Fruit fly (Drosophila melanogaster): ENCODE data around the gene Srp68.
A peak's percentile ranks its signal among the peaks of the same experiment; 100 is the strongest.

Gene Srp68

dm6 chr3L:8974478-8975477 lies at the start of gene Srp68, which contains the start of gene pix (continued):
- peak; percentile 88 for TF ChIP-seq CG16813 (GFP tag; IDR thresholded peaks at IDR 0.05; ENCODE audit: partially characterized antibody)
- peak; percentile 54; the same call in 1 of the 2 replicates for TF ChIP-seq CG7372 (GFP tag; IDR thresholded peaks at IDR 0.05)
- TF ChIP-seq sd (tag; optimal IDR thresholded peaks at IDR 0.05): no peak
- TF ChIP-seq CG33213 (GFP tag; optimal IDR thresholded peaks at IDR 0.05): peak; percentile 9
- no peak for TF ChIP-seq CG17802 (tag; optimal IDR thresholded peaks at IDR 0.05)
- TF ChIP-seq HLH54F (GFP tag; optimal IDR thresholded peaks at IDR 0.05): peak; percentile 62
- TF ChIP-seq CG8765 (GFP tag; IDR thresholded peaks at IDR 0.05): no peak
- peak; percentile 65; the same call in 1 of the 2 replicates for TF ChIP-seq slbo (GFP tag; IDR thresholded peaks at IDR 0.05)
- TF ChIP-seq Bgb (GFP tag; IDR thresholded peaks at IDR 0.05; ENCODE audit: partially characterized antibody): peak; percentile 47; the same call in 1 of the 2 replicates
- TF ChIP-seq CG9932 (GFP tag; IDR thresholded peaks at IDR 0.05): peak; percentile 77
- peak; percentile 81 for TF ChIP-seq CG10543 (GFP tag; optimal IDR thresholded peaks at IDR 0.05)
- peak; percentile 43 for TF ChIP-seq fd3F (GFP tag; optimal IDR thresholded peaks at IDR 0.05)
- TF ChIP-seq CG9437 (GFP tag; optimal IDR thresholded peaks at IDR 0.05): peak; percentile 62
- no peak for TF ChIP-seq Optix (GFP tag; IDR thresholded peaks at IDR 0.05)
- peak; percentile 31 for TF ChIP-seq CG3407 (GFP tag; optimal IDR thresholded peaks at IDR 0.05)
- peak; percentile 45 for TF ChIP-seq pzg (GFP tag; optimal IDR thresholded peaks at IDR 0.05)
- peak; percentile 59 for TF ChIP-seq chn (GFP tag; optimal IDR thresholded peaks at IDR 0.05)
- TF ChIP-seq Xbp1 (GFP tag; optimal IDR thresholded peaks at IDR 0.05): peak; percentile 72
- TF ChIP-seq CG14014 (GFP tag; IDR thresholded peaks at IDR 0.05): no peak; the same call in 1 of the 2 replicates
- 0 out of 2 replicates have a peak, but pooled peaks have one; percentile 14 for TF ChIP-seq CG32772 (GFP tag; IDR thresholded peaks at IDR 0.05)
- peak; percentile 37; the same call in 1 of the 2 replicates for TF ChIP-seq CG10366 (GFP tag; IDR thresholded peaks at IDR 0.05)
- TF ChIP-seq hb (GFP tag; IDR thresholded peaks at IDR 0.05; ENCODE audit: partially characterized antibody): peak; percentile 65
- peak; percentile 15 for TF ChIP-seq Six4 (GFP tag; optimal IDR thresholded peaks at IDR 0.05)
- TF ChIP-seq CG14710 (tag; optimal IDR thresholded peaks at IDR 0.05): peak; percentile 87
- TF ChIP-seq Eip74EF (GFP tag; optimal IDR thresholded peaks at IDR 0.05): no peak
- TF ChIP-seq Tbp (GFP tag; optimal IDR thresholded peaks at IDR 0.05): no peak
- no peak for TF ChIP-seq CG15073 (GFP tag; optimal IDR thresholded peaks at IDR 0.05)
- no peak for TF ChIP-seq otp (GFP tag; IDR thresholded peaks at IDR 0.05)
- TF ChIP-seq jumu (GFP tag; optimal IDR thresholded peaks at IDR 0.05): peak; percentile 16
- no peak for TF ChIP-seq Poxn (GFP tag; IDR thresholded peaks at IDR 0.05)
- TF ChIP-seq dmrt11E (tag; optimal IDR thresholded peaks at IDR 0.05): peak; percentile 61
- 0 out of 2 replicates have a peak, but pooled peaks have one; percentile 68 for TF ChIP-seq CG2129 (GFP tag; IDR thresholded peaks at IDR 0.05; ENCODE audit: partially characterized antibody)
- TF ChIP-seq CG1602 (GFP tag; optimal IDR thresholded peaks at IDR 0.05): peak; percentile 53
- peak; percentile 46 for TF ChIP-seq lmd (GFP tag; IDR thresholded peaks at IDR 0.05)
- TF ChIP-seq CG1233 (GFP tag; optimal IDR thresholded peaks at IDR 0.05): peak; percentile 65
- TF ChIP-seq CG4424 (GFP tag; optimal IDR thresholded peaks at IDR 0.05): peak; percentile 74
- TF ChIP-seq CG8290 (GFP tag; optimal IDR thresholded peaks at IDR 0.05): peak; percentile 53
- peak in 1 of 2 experiments; percentile 39 for TF ChIP-seq CG8290 (tag; optimal IDR thresholded peaks at IDR 0.05)
- TF ChIP-seq nom (GFP tag; optimal IDR thresholded peaks at IDR 0.05): peak; percentile 15
- TF ChIP-seq chif (GFP tag; optimal IDR thresholded peaks at IDR 0.05): peak; percentile 13 to 47
- TF ChIP-seq hbn (GFP tag; IDR thresholded peaks at IDR 0.05; ENCODE audit: partially characterized antibody): peak; percentile 78; the same call in 1 of the 2 replicates
- peak; percentile 50 for TF ChIP-seq CG18619 (GFP tag; optimal IDR thresholded peaks at IDR 0.05)
- peak in 1 of 2 experiments; percentile 36 for TF ChIP-seq bsh (GFP tag; optimal IDR thresholded peaks at IDR 0.05)
- TF ChIP-seq pum (GFP tag; optimal IDR thresholded peaks at IDR 0.05): peak; percentile 9
- TF ChIP-seq CG7786 (GFP tag; optimal IDR thresholded peaks at IDR 0.05): peak; percentile 43
- TF ChIP-seq CG2875 (GFP tag; optimal IDR thresholded peaks at IDR 0.05): no peak
- TF ChIP-seq CG18599 (GFP tag; optimal IDR thresholded peaks at IDR 0.05): no peak
